Fruit fly (Drosophila melanogaster): ENCODE measurements around the gene CG2260.

Gene CG2260

DNA sequence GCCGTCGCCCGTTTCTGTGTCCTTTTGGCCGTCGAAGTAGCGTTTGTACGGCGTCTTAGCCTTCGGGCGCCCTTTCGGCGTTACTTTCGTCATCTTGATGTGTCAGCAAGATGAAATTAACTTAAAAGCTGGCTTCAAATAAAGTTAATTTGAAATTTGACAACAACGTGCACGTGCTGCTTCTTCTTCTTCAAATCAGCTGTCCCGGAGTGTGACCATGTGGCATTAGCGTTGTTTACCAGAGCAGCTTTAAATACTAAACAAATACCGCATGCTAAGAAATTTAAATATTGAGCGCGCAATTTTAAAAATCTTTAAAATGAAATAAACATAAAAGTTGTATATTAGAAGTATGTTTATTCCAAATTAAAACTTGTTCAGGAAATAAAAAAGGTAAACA, at the start of gene CG2260 (continued):
- TF ChIP-seq al (GFP tag; IDR thresholded peaks at IDR 0.05) (no peak), peb (GFP tag; IDR thresholded peaks at IDR 0.05) (no peak), Rx (GFP tag; IDR thresholded peaks at IDR 0.05) (no peak), ems (GFP tag; optimal IDR thresholded peaks at IDR 0.05) (no peak), Mes4 (GFP tag; optimal IDR thresholded peaks at IDR 0.05) (no peak), shn (GFP tag; optimal IDR thresholded peaks at IDR 0.05) (no peak), CG13296 (GFP tag; optimal IDR thresholded peaks at IDR 0.05) (no peak), Ets97D (GFP tag; optimal IDR thresholded peaks at IDR 0.05) (no peak), CG3838 (GFP tag; optimal IDR thresholded peaks at IDR 0.05) (no peak), CG17361 (GFP tag; IDR thresholded peaks at IDR 0.05) (no peak), sug (tag; optimal IDR thresholded peaks at IDR 0.05) (no peak), Drgx (GFP tag; IDR thresholded peaks at IDR 0.05) (no peak), maf-S (GFP tag; optimal IDR thresholded peaks at IDR 0.05) (no peak), gcm (GFP tag; optimal IDR thresholded peaks at IDR 0.05) (no peak), cwo (GFP tag; optimal IDR thresholded peaks at IDR 0.05) (peak; percentile 49), CG2678 (tag; optimal IDR thresholded peaks at IDR 0.05) (no peak), CHES-1-like (GFP tag; optimal IDR thresholded peaks at IDR 0.05) (no peak), oc (tag; optimal IDR thresholded peaks at IDR 0.05) (no peak), CG1792 (GFP tag; optimal IDR thresholded peaks at IDR 0.05) (no peak), kni (GFP tag; optimal IDR thresholded peaks at IDR 0.05) (no peak), CG7963 (GFP tag; IDR thresholded peaks at IDR 0.05; ENCODE audit: partially characterized antibody) (no peak), NK7.1 (GFP tag; optimal IDR thresholded peaks at IDR 0.05) (no peak), abd-A (tag; optimal IDR thresholded peaks at IDR 0.05) (no peak), CG9797 (GFP tag; optimal IDR thresholded peaks at IDR 0.05) (peak; percentile 74), CG12744 (GFP tag; optimal IDR thresholded peaks at IDR 0.05) (no peak), CG11456 (GFP tag; IDR thresholded peaks at IDR 0.05) (no peak), sim (GFP tag; IDR thresholded peaks at IDR 0.05) (no peak), YL-1 (GFP tag; optimal IDR thresholded peaks at IDR 0.05) (peak; percentile 6), CG6272 (GFP tag; IDR thresholded peaks at IDR 0.05) (no peak), Meics (GFP tag; optimal IDR thresholded peaks at IDR 0.05) (no peak), mld (GFP tag; IDR thresholded peaks at IDR 0.05; ENCODE audit: partially characterized antibody) (no peak), mam (GFP tag; optimal IDR thresholded peaks at IDR 0.05) (no peak), tin (GFP tag; optimal IDR thresholded peaks at IDR 0.05) (no peak), CG9215 (GFP tag; IDR thresholded peaks at IDR 0.05) (no peak), CG12219 (GFP tag; optimal IDR thresholded peaks at IDR 0.05) (no peak), GATAe (GFP tag; conservative IDR thresholded peaks at IDR 0.05) (no peak), Jarid2 (GFP tag; optimal IDR thresholded peaks at IDR 0.05) (no peak), tap (tag; optimal IDR thresholded peaks at IDR 0.05) (no peak), CG10543 (GFP tag; optimal IDR thresholded peaks at IDR 0.05) (no peak), Hey (tag; optimal IDR thresholded peaks at IDR 0.05) (no peak), CG17385 (GFP tag; optimal IDR thresholded peaks at IDR 0.05) (peak; percentile 95), CG16813 (GFP tag; IDR thresholded peaks at IDR 0.05; ENCODE audit: partially characterized antibody) (no peak), CG2116 (GFP tag; optimal IDR thresholded peaks at IDR 0.05) (peak; percentile 68), Antp (GFP tag; optimal IDR thresholded peaks at IDR 0.05) (no peak), CG6854 (GFP tag; optimal IDR thresholded peaks at IDR 0.05) (no peak), CG18619 (GFP tag; optimal IDR thresholded peaks at IDR 0.05) (no peak), grau (tag; optimal IDR thresholded peaks at IDR 0.05) (no peak), CG15011 (GFP tag; optimal IDR thresholded peaks at IDR 0.05) (no peak), CG15601 (tag; optimal IDR thresholded peaks at IDR 0.05) (no peak), dpn (GFP tag; optimal IDR thresholded peaks at IDR 0.05) (no peak), CG14014 (GFP tag; IDR thresholded peaks at IDR 0.05) (no peak), Oaz (GFP tag; IDR thresholded peaks at IDR 0.05) (no peak)

Data from whole organism, embryonic.